Worm (Caenorhabditis elegans): ENCODE measurements around the gene C17C3.1.

Gene C17C3.1

ce11 chrII:5594210-5594764, 23.9 kb downstream of the C17C3.1 start, which contains the start of gene ttc-4 (continued):
- TF ChIP-seq attf-5 (GFP tag; optimal IDR thresholded peaks at IDR 0.05), result peak; percentile 80
- TF ChIP-seq lag-1 (GFP tag; IDR thresholded peaks at IDR 0.05), result no peak
- peak; percentile 17 for TF ChIP-seq K12H6.12 (tag; optimal IDR thresholded peaks at IDR 0.05)

DNA sequence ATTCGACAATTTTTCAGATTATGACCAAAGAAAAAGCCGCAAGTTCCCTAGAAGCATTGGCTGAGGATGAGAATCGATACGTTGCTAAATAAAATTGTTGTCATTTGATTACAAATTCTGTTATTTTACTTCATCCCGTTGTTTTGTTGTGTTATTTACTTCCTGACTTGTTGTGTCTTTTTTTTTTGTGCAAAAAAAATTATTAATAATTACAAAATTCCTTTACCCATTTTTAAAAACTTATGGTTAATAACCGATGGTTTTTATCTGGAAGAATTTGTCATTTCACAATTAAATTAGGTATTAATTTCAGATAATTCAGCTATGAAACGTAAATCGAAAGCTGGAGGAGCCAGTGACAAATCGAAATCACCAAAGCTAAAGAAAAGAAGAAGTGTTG, 25.9 kb downstream of the C17C3.1 start, which contains the start of gene C17G10.1:
Gene C17G10.1, plus strand, starts transcription at position 301 of the 400 bp plus-strand sequence.
- TF ChIP-seq nhr-120 (GFP tag; IDR thresholded peaks at IDR 0.05), result no peak
- no peak for TF ChIP-seq dox-1 (GFP tag; IDR thresholded peaks at IDR 0.05)
- TF ChIP-seq F39B2.1 (GFP tag; IDR thresholded peaks at IDR 0.05), result no peak
- TF ChIP-seq cebp-1 (GFP tag; IDR thresholded peaks at IDR 0.05), result no peak
- TF ChIP-seq cebp-1 (tag; optimal IDR thresholded peaks at IDR 0.05), result no peak
- TF ChIP-seq madf-8 (GFP tag; conservative IDR thresholded peaks at IDR 0.05), result no peak
- TF ChIP-seq snpc-3.4 (tag; optimal IDR thresholded peaks at IDR 0.05), result no peak
- no peak for TF ChIP-seq ztf-25 (GFP tag; IDR thresholded peaks at IDR 0.05)
- TF ChIP-seq lag-1 (GFP tag; IDR thresholded peaks at IDR 0.05), result no peak
- no peak for TF ChIP-seq unc-130 (GFP tag; optimal IDR thresholded peaks at IDR 0.05)

DNA sequence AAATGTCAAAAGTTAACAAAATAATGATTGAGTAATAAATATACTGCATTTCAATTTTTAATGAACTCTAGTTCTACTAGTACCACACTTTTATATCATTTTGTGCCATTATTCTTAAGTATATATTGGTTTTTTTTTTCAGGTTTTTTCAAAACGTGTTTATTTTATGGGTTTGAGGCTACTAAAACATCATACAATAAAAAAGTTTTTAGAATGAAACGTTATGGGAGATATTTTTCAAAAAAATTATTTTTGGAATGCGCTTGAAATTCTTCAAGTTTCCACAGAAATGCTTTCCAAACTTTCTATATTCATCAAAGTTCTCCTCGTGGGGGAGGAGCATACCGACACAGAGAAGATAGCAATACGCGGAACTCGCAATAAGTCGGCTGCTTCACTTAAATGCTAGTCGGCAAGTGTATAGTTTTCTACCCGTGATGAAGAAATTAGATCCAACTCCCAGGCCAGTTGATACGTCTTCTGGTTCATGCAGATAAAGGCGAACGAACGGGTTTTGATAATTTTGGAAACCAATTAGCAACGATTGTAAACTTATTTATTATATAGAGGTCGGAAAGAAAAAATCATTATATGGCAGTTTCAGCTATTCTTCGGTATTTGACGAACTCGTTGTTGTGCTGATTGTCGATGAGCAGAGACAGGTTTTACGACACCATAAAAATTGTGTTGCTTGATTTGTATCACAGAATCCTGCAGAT, 29.1 kb downstream of the C17C3.1 start, which contains the start of gene C17G10.10:
Gene C17G10.10, minus strand, starts transcription at position 51 of the 719 bp plus-strand sequence.
- TF ChIP-seq lin-35 (GFP tag; optimal IDR thresholded peaks at IDR 0.05), result peak in 1 of 3 experiments; percentile 38
- no peak for TF ChIP-seq T07F8.4 (tag; optimal IDR thresholded peaks at IDR 0.05)
- TF ChIP-seq nfya-1 (tag; optimal IDR thresholded peaks at IDR 0.05; ENCODE audit: borderline replicate concordance, insufficient read depth), result no peak
- TF ChIP-seq egl-18 (GFP tag; IDR thresholded peaks at IDR 0.05), result no peak
- TF ChIP-seq C06A6.2 (GFP tag; conservative IDR thresholded peaks at IDR 0.05), result no peak
- TF ChIP-seq T26A5.8 (tag; optimal IDR thresholded peaks at IDR 0.05), result no peak
- no peak for TF ChIP-seq attf-3 (GFP tag; conservative IDR thresholded peaks at IDR 0.05)
- TF ChIP-seq F57C9.4 (tag; optimal IDR thresholded peaks at IDR 0.05), result no peak
- TF ChIP-seq tbp1 (GFP tag; optimal IDR thresholded peaks at IDR 0.05), result peak; percentile 77
- TF ChIP-seq ztf-6 (GFP tag; IDR thresholded peaks at IDR 0.05), result no peak
- no peak for TF ChIP-seq mel-28 (tag; optimal IDR thresholded peaks at IDR 0.05; ENCODE audit: borderline replicate concordance)
- TF ChIP-seq lir-1 (GFP tag; conservative IDR thresholded peaks at IDR 0.05), result no peak
- peak; percentile 82 for TF ChIP-seq D2030.7 (GFP tag; IDR thresholded peaks at IDR 0.05)
- TF ChIP-seq F22D6.2 (tag; optimal IDR thresholded peaks at IDR 0.05), result peak; percentile 19
- TF ChIP-seq dpl-1 (GFP tag; optimal IDR thresholded peaks at IDR 0.05), result no peak
- TF ChIP-seq sdz-38 (tag; optimal IDR thresholded peaks at IDR 0.05), result no peak
- TF ChIP-seq unc-62 (GFP tag; optimal IDR thresholded peaks at IDR 0.05), result no peak
- TF ChIP-seq Y53F4B.3 (GFP tag; IDR thresholded peaks at IDR 0.05), result no peak
- no peak for TF ChIP-seq cebp-1 (GFP tag; IDR thresholded peaks at IDR 0.05)
- TF ChIP-seq cebp-1 (tag; optimal IDR thresholded peaks at IDR 0.05), result no peak
- 0 out of 2 replicates have a peak, but pooled peaks have one; percentile 11 for TF ChIP-seq hmg-20 (GFP tag; IDR thresholded peaks at IDR 0.05)
- no peak for TF ChIP-seq hsf-1 (GFP tag; IDR thresholded peaks at IDR 0.05)
- no peak for TF ChIP-seq sptf-2 (GFP tag; optimal IDR thresholded peaks at IDR 0.05)
- no peak for TF ChIP-seq dpff-1 (tag; optimal IDR thresholded peaks at IDR 0.05)
- peak; percentile 8 for TF ChIP-seq zim-3 (tag; optimal IDR thresholded peaks at IDR 0.05)
- peak; percentile 75 for TF ChIP-seq ceh-100 (GFP tag; IDR thresholded peaks at IDR 0.05)
- no peak for TF ChIP-seq gei-17 (GFP tag; optimal IDR thresholded peaks at IDR 0.05)
- TF ChIP-seq Y53G8AR.9 (GFP tag; conservative IDR thresholded peaks at IDR 0.05), result peak; percentile 64; the same call in 1 of the 2 replicates
- TF ChIP-seq snpc-1.1 (tag; optimal IDR thresholded peaks at IDR 0.05; ENCODE audit: insufficient read depth), result peak; percentile 98
- peak; percentile 21 for TF ChIP-seq efl-1 (GFP tag; optimal IDR thresholded peaks at IDR 0.05)
- TF ChIP-seq nhr-80 (tag; optimal IDR thresholded peaks at IDR 0.05), result peak; percentile 59
- TF ChIP-seq snpc-3.4 (tag; optimal IDR thresholded peaks at IDR 0.05), result peak; percentile 97
- peak; percentile 4 for TF ChIP-seq ceh-27 (GFP tag; optimal IDR thresholded peaks at IDR 0.05)
- no peak for TF ChIP-seq hlh-12 (tag; optimal IDR thresholded peaks at IDR 0.05)
- no peak for TF ChIP-seq ceh-40 (GFP tag; IDR thresholded peaks at IDR 0.05)
